Fruit fly (Drosophila melanogaster) whole organism, embryonic: Measurements from ENCODE around the gene Eig71Ei.
A peak's percentile ranks its signal among the peaks of the same experiment; 100 is the strongest.

Experiments
- Atf6 ChIP-seq: fragments of 200-800 bp; sonication (Bioruptor generic); IDR thresholded peaks from 2 replicates; pipeline ENCODE4 v1.3.6; 2022; ENCODE audit warnings: missing biosample characterization, missing genetic modification characterization
- BtbVII ChIP-seq: fragments of 200-800 bp; sonication (Bioruptor generic); optimal IDR thresholded peaks from 3 replicates; lab custom pipeline; 2017; ENCODE audit warnings: missing biosample characterization, mild to moderate bottlenecking, missing genetic modification characterization
- Bteb2 ChIP-seq: fragments of 200-800 bp; sonication (Bioruptor generic); optimal IDR thresholded peaks from 2 replicates; lab custom pipeline; 2016; ENCODE audit warnings: missing biosample characterization, missing genetic modification characterization
- CG10147 ChIP-seq: fragments of 200-800 bp; sonication (Bioruptor generic); optimal IDR thresholded peaks from 2 replicates; lab custom pipeline; 2019; ENCODE audit warnings: missing biosample characterization, mild to moderate bottlenecking, missing genetic modification characterization, moderate library complexity
- CG10267 ChIP-seq: fragments of 200-800 bp; sonication (Bioruptor generic); optimal IDR thresholded peaks from 2 replicates; lab custom pipeline; 2018; ENCODE audit warnings: missing biosample characterization, mild to moderate bottlenecking, missing genetic modification characterization, moderate library complexity
- CG10274 ChIP-seq: fragments of 200-800 bp; sonication (Bioruptor generic); optimal IDR thresholded peaks from 3 replicates; lab custom pipeline; 2017; ENCODE audit warnings: missing biosample characterization, mild to moderate bottlenecking, missing genetic modification characterization
- CG10565 ChIP-seq: fragments of 200-800 bp; sonication (Bioruptor generic); optimal IDR thresholded peaks from 3 replicates; lab custom pipeline; 2016; ENCODE audit warnings: missing biosample characterization, mild to moderate bottlenecking, missing genetic modification characterization
- CG11085 ChIP-seq: fragments of 200-800 bp; sonication (Bioruptor generic); IDR thresholded peaks from 2 replicates; pipeline ENCODE4 v1.3.6; 2022; ENCODE audit warnings: missing biosample characterization, missing genetic modification characterization
- CG11398 ChIP-seq: fragments of 200-800 bp; sonication (Bioruptor generic); optimal IDR thresholded peaks from 2 replicates; lab custom pipeline; 2016; ENCODE audit warnings: missing biosample characterization, missing genetic modification characterization
- CG11560 ChIP-seq: fragments of 200-800 bp; sonication (Bioruptor generic); IDR thresholded peaks from 3 replicates; pipeline ENCODE4 v1.3.6; 2022; ENCODE audit warnings: missing biosample characterization, missing genetic modification characterization
- CG12071 ChIP-seq: fragments of 200-800 bp; sonication (Bioruptor generic); optimal IDR thresholded peaks from 3 replicates; lab custom pipeline; 2018; ENCODE audit warnings: missing biosample characterization, mild to moderate bottlenecking, missing genetic modification characterization
- CG12219 ChIP-seq: fragments of 200-800 bp; sonication (Bioruptor generic); optimal IDR thresholded peaks from 3 replicates; lab custom pipeline; 2018; ENCODE audit warnings: missing biosample characterization, mild to moderate bottlenecking, missing genetic modification characterization
- CG12236 ChIP-seq: fragments of 200-800 bp; sonication (Bioruptor generic); optimal IDR thresholded peaks from 2 replicates; lab custom pipeline; 2016; ENCODE audit warnings: missing biosample characterization, missing genetic modification characterization
- CG12391 ChIP-seq: fragments of 200-800 bp; sonication (Bioruptor generic); optimal IDR thresholded peaks from 3 replicates; lab custom pipeline; 2018; ENCODE audit warnings: missing biosample characterization, mild to moderate bottlenecking, missing genetic modification characterization, moderate library complexity
- CG13894 ChIP-seq: fragments of 200-800 bp; sonication (Bioruptor generic); optimal IDR thresholded peaks from 3 replicates; lab custom pipeline; 2018; ENCODE audit warnings: missing biosample characterization, mild to moderate bottlenecking, missing genetic modification characterization, moderate library complexity
- CG14441 ChIP-seq: fragments of 200-800 bp; sonication (Bioruptor generic); IDR thresholded peaks from 2 replicates; pipeline ENCODE4 v1.3.6; 2022; ENCODE audit warnings: missing biosample characterization, missing genetic modification characterization
- CG16863 ChIP-seq: fragments of 200-800 bp; sonication (Bioruptor generic); optimal IDR thresholded peaks from 3 replicates; lab custom pipeline; 2016; ENCODE audit warnings: missing biosample characterization, missing genetic modification characterization
- CG17802 ChIP-seq: fragments of 200-800 bp; sonication (Bioruptor generic); optimal IDR thresholded peaks from 2 replicates; lab custom pipeline; 2018; ENCODE audit warnings: missing biosample characterization, mild to moderate bottlenecking, missing genetic modification characterization, moderate library complexity
- CG18476 ChIP-seq: fragments of 200-800 bp; sonication (Bioruptor generic); optimal IDR thresholded peaks from 2 replicates; lab custom pipeline; 2016; ENCODE audit warnings: missing biosample characterization, mild to moderate bottlenecking, missing genetic modification characterization
- CG30431 ChIP-seq: fragments of 200-800 bp; sonication (Bioruptor generic); optimal IDR thresholded peaks from 2 replicates; lab custom pipeline; 2017; ENCODE audit warnings: missing biosample characterization, missing genetic modification characterization
- CG3281 ChIP-seq: fragments of 200-800 bp; sonication (Bioruptor generic); optimal IDR thresholded peaks from 3 replicates; lab custom pipeline; 2017; ENCODE audit warnings: missing biosample characterization, mild to moderate bottlenecking, missing genetic modification characterization
- CG34224 ChIP-seq: fragments of 200-800 bp; sonication (Bioruptor generic); IDR thresholded peaks from 3 replicates; pipeline ENCODE4 v1.3.6; 2022; ENCODE audit warnings: missing biosample characterization, missing genetic modification characterization; ENCODE audit not compliant: partially characterized antibody
- CG34422 ChIP-seq: fragments of 200-800 bp; sonication (Bioruptor generic); IDR thresholded peaks from 3 replicates; pipeline ENCODE4 v1.3.6; 2022; ENCODE audit warnings: missing biosample characterization, missing genetic modification characterization
- Chrac-16 ChIP-seq: fragments of 200-800 bp; sonication (Bioruptor generic); optimal IDR thresholded peaks from 3 replicates; lab custom pipeline; 2016; ENCODE audit warnings: missing biosample characterization, missing genetic modification characterization
- Dfd ChIP-seq, 2 experiments: fragments of >200 bp; optimal IDR thresholded peaks; 2 replicates each; lab custom pipeline; 2017; ENCODE audit warnings: missing biosample characterization in 2 of 2, missing genetic modification characterization in 2 of 2
- Dip3 ChIP-seq: fragments of 200-800 bp; sonication (Bioruptor generic); optimal IDR thresholded peaks from 3 replicates; lab custom pipeline; 2016; ENCODE audit warnings: missing biosample characterization, missing genetic modification characterization
- Jarid2 ChIP-seq: fragments of 200-800 bp; sonication (Bioruptor generic); optimal IDR thresholded peaks from 3 replicates; lab custom pipeline; 2017; ENCODE audit warnings: mild to moderate bottlenecking, missing biosample characterization, missing genetic modification reagents, missing genetic modification characterization
- MBD-R2 ChIP-seq: fragments of 200-800 bp; sonication (Bioruptor generic); IDR thresholded peaks from 2 replicates; pipeline ENCODE4 v1.3.6; 2022; ENCODE audit warnings: missing biosample characterization, missing genetic modification characterization
- Mrtf ChIP-seq: fragments of 200-800 bp; sonication (Bioruptor generic); IDR thresholded peaks from 3 replicates; pipeline ENCODE4 v1.3.6; 2022; ENCODE audit warnings: missing biosample characterization, missing genetic modification characterization
- Myb ChIP-seq: fragments of 200-800 bp; sonication (Bioruptor generic); optimal IDR thresholded peaks from 2 replicates; lab custom pipeline; 2016; ENCODE audit warnings: missing biosample characterization, missing genetic modification characterization
- Neu2 ChIP-seq: fragments of 200-800 bp; sonication (Bioruptor generic); optimal IDR thresholded peaks from 3 replicates; lab custom pipeline; 2016; ENCODE audit warnings: missing biosample characterization, missing genetic modification characterization, borderline replicate concordance
- Nf-YA ChIP-seq: fragments of 200-800 bp; sonication (Bioruptor generic); IDR thresholded peaks from 2 replicates; pipeline ENCODE4 v1.3.6; 2022; ENCODE audit warnings: missing biosample characterization, missing genetic modification characterization
- Nf-YB ChIP-seq: fragments of 200-800 bp; sonication (Bioruptor generic); optimal IDR thresholded peaks from 3 replicates; lab custom pipeline; 2019; ENCODE audit warnings: missing biosample characterization, mild to moderate bottlenecking, missing genetic modification characterization, moderate library complexity
- aop ChIP-seq: fragments of 200-800 bp; sonication (Bioruptor generic); IDR thresholded peaks from 2 replicates; pipeline ENCODE4 v1.3.6; 2022; ENCODE audit warnings: missing biosample characterization, missing genetic modification characterization
- ash1 ChIP-seq: fragments of 200-800 bp; sonication (Bioruptor generic); optimal IDR thresholded peaks from 2 replicates; lab custom pipeline; 2018; ENCODE audit warnings: missing biosample characterization, mild to moderate bottlenecking, missing genetic modification characterization
- bowl ChIP-seq: fragments of 200-800 bp; sonication (Bioruptor generic); IDR thresholded peaks from 2 replicates; pipeline ENCODE4 v1.3.6; 2022; ENCODE audit warnings: missing biosample characterization, missing genetic modification characterization
- btn ChIP-seq: fragments of 200-800 bp; sonication (Bioruptor generic); optimal IDR thresholded peaks from 2 replicates; lab custom pipeline; 2016; ENCODE audit warnings: missing biosample characterization, missing genetic modification characterization
- gfzf ChIP-seq: fragments of 200-800 bp; sonication (Bioruptor generic); optimal IDR thresholded peaks from 2 replicates; lab custom pipeline; 2016; ENCODE audit warnings: missing biosample characterization, mild to moderate bottlenecking, missing genetic modification characterization, moderate library complexity
- h ChIP-seq: fragments of >200 bp; optimal IDR thresholded peaks from 2 replicates; lab custom pipeline; 2017
- ind ChIP-seq: fragments of 200-800 bp; sonication (Bioruptor generic); optimal IDR thresholded peaks from 3 replicates; lab custom pipeline; 2016; ENCODE audit warnings: missing biosample characterization, missing genetic modification characterization
- knrl ChIP-seq: fragments of 200-800 bp; sonication (Bioruptor generic); IDR thresholded peaks from 3 replicates; pipeline ENCODE4 v1.3.6; 2022; ENCODE audit warnings: missing biosample characterization, missing genetic modification characterization; ENCODE audit not compliant: partially characterized antibody
- nau ChIP-seq: fragments of 200-800 bp; sonication (Bioruptor generic); optimal IDR thresholded peaks from 3 replicates; lab custom pipeline; 2017; ENCODE audit warnings: missing biosample characterization, mild to moderate bottlenecking, missing genetic modification characterization, missing genetic modification reagents
- phol ChIP-seq: fragments of 200-800 bp; sonication (Bioruptor generic); optimal IDR thresholded peaks from 3 replicates; lab custom pipeline; 2018; ENCODE audit warnings: missing biosample characterization, mild to moderate bottlenecking, missing genetic modification characterization, moderate library complexity
- pros ChIP-seq: fragments of 200-800 bp; sonication (Bioruptor generic); optimal IDR thresholded peaks from 3 replicates; lab custom pipeline; 2019; ENCODE audit warnings: missing biosample characterization, mild to moderate bottlenecking, missing genetic modification characterization, moderate library complexity
- rib ChIP-seq: fragments of 200-800 bp; sonication (Bioruptor generic); IDR thresholded peaks from 2 replicates; pipeline ENCODE4 v1.3.6; 2022; ENCODE audit warnings: missing biosample characterization, missing genetic modification characterization
- sd ChIP-seq: fragments of 200-800 bp; sonication (Bioruptor generic); optimal IDR thresholded peaks from 3 replicates; lab custom pipeline; 2018; ENCODE audit warnings: missing biosample characterization, mild to moderate bottlenecking, missing genetic modification characterization, moderate library complexity
- sens ChIP-seq: fragments of 200-800 bp; sonication (Bioruptor generic); peaks from one replicate; lab custom pipeline; 2016; ENCODE audit warnings: missing biosample characterization, missing genetic modification characterization
- sisA ChIP-seq: fragments of 200-800 bp; sonication (Bioruptor generic); IDR thresholded peaks from 2 replicates; pipeline ENCODE4 v1.3.6; 2022; ENCODE audit warnings: missing biosample characterization, missing genetic modification characterization

Gene Eig71Ei

dm6 chr3L:15616900-15617299 lies 42.6 kb upstream of the Eig71Ei start (continued):
- TF ChIP-seq CG34422 (GFP tag; lab: Robert Waterston, UW): no peak
- no peak for TF ChIP-seq BtbVII (GFP tag; lab: Kevin White, UChicago)
- TF ChIP-seq CG10147 (GFP tag; lab: Kevin White, UChicago): no peak
- TF ChIP-seq CG34224: no peak
- no peak for TF ChIP-seq CG30431
- no peak for TF ChIP-seq Myb (GFP tag; lab: Kevin White, UChicago)
- no peak for TF ChIP-seq CG3281 (GFP tag; lab: Kevin White, UChicago)
- no peak for TF ChIP-seq sd (tag; lab: Kevin White, UChicago)
- 0 out of 3 replicates have a peak, but pooled peaks have one; percentile 33 for TF ChIP-seq CG11560
- TF ChIP-seq CG12071: peak; percentile 10
- TF ChIP-seq h: no peak
- TF ChIP-seq Bteb2 (GFP tag; lab: Kevin White, UChicago): no peak
- no peak for TF ChIP-seq sisA (GFP tag; lab: Robert Waterston, UW)
- TF ChIP-seq aop: no peak
- TF ChIP-seq ind (GFP tag; lab: Kevin White, UChicago): no peak
- no peak for TF ChIP-seq CG18476 (GFP tag; lab: Kevin White, UChicago)
- no peak for TF ChIP-seq Nf-YB (GFP tag; lab: Kevin White, UChicago)
- TF ChIP-seq CG12236: no peak
- no peak for TF ChIP-seq CG12391
- no peak for TF ChIP-seq Dfd (GFP tag; optimal IDR thresholded peaks at IDR 0.05; lab: Kevin White, UChicago)
- TF ChIP-seq knrl: 0 out of 3 replicates have a peak, but pooled peaks have one; percentile 24
- no peak for TF ChIP-seq CG11085 (GFP tag; lab: Robert Waterston, UW)
- TF ChIP-seq CG12219 (GFP tag; lab: Kevin White, UChicago): no peak
- TF ChIP-seq sens: no peak
- TF ChIP-seq nau (GFP tag; lab: Kevin White, UChicago): no peak
- TF ChIP-seq btn (GFP tag; lab: Kevin White, UChicago): no peak
- no peak for TF ChIP-seq CG16863 (GFP tag; lab: Kevin White, UChicago)
- TF ChIP-seq rib: no peak
- TF ChIP-seq ash1 (GFP tag; lab: Kevin White, UChicago): no peak
- TF ChIP-seq CG17802 (tag; lab: Kevin White, UChicago): no peak
- TF ChIP-seq Atf6: no peak
- TF ChIP-seq Neu2: no peak
- no peak for TF ChIP-seq Nf-YA
- TF ChIP-seq Jarid2 (GFP tag; lab: Kevin White, UChicago): no peak
- TF ChIP-seq pros (GFP tag; lab: Kevin White, UChicago): no peak
- TF ChIP-seq CG10274: no peak
- no peak for TF ChIP-seq CG14441 (GFP tag; lab: Robert Waterston, UW)
- no peak for TF ChIP-seq gfzf
- no peak for TF ChIP-seq CG10565 (GFP tag; lab: Kevin White, UChicago)
- TF ChIP-seq Dip3 (GFP tag; lab: Kevin White, UChicago): no peak
- TF ChIP-seq Mrtf (GFP tag; lab: Robert Waterston, UW): no peak
- no peak for TF ChIP-seq phol
- TF ChIP-seq bowl (GFP tag; lab: Robert Waterston, UW): no peak
- TF ChIP-seq CG13894 (tag; lab: Kevin White, UChicago): peak; percentile 83
- TF ChIP-seq CG11398: no peak
- TF ChIP-seq Chrac-16: no peak
- TF ChIP-seq MBD-R2 (GFP tag; lab: Robert Waterston, UW): 0 out of 2 replicates have a peak, but pooled peaks have one; percentile 11
- TF ChIP-seq CG10267 (tag; lab: Kevin White, UChicago): no peak
- TF ChIP-seq, all 482 proteins: peak for 21
